Worm (Caenorhabditis elegans) whole organism, young adult: Measurements from ENCODE around the gene unc-132.

ENCODE experiments used
- F52B5.7 ChIP-seq: sonication (generic microtip); optimal IDR thresholded peaks from 2 replicates; lab custom pipeline; 2016; ENCODE audit warnings: mild to moderate bottlenecking, missing genetic modification characterization, missing compliant biosample characterization
- Y53F4B.3 ChIP-seq: fragments of 200-800 bp; sonication (Bioruptor generic); IDR thresholded peaks from 2 replicates; pipeline ENCODE4 v1.3.6; 2022; ENCODE audit warnings: missing genetic modification reagents, missing genetic modification characterization, missing compliant biosample characterization
- ama-1 ChIP-seq, 3 experiments: fragments of 150-350 bp in 1 of 3; sonication (generic microtip) in 2 of 3; optimal IDR thresholded peaks; 2 replicates each; lab custom pipeline; 2014 to 2018; ENCODE audit warnings: missing biosample characterization in 2 of 3, missing genetic modification characterization in 2 of 3, missing genetic modification reagents in 2 of 3
- attf-6 ChIP-seq: fragments of 200-800 bp; sonication (Bioruptor generic); IDR thresholded peaks from 2 replicates; pipeline ENCODE4 v1.3.6; 2022; ENCODE audit warnings: missing genetic modification reagents, missing genetic modification characterization, missing compliant biosample characterization
- hmg-1.2 ChIP-seq: fragments of 200-800 bp; sonication (Bioruptor generic); IDR thresholded peaks from 2 replicates; pipeline ENCODE4 v1.3.6; 2022; ENCODE audit warnings: missing genetic modification reagents, missing genetic modification characterization, missing compliant biosample characterization
- let-607 ChIP-seq, 2 experiments: fragments of 200-800 bp in 1 of 2; sonication (Bioruptor generic) in 1 of 2; sonication (generic microtip) in 1 of 2; optimal IDR thresholded peaks; 2 replicates each; lab custom pipeline; 2016 to 2018; ENCODE audit warnings: mild to moderate bottlenecking in 2 of 2, missing compliant biosample characterization in 2 of 2, missing genetic modification characterization in 2 of 2, moderate library complexity in 2 of 2, missing genotype in 1 of 2
- lin-40 ChIP-seq: sonication (generic microtip); optimal IDR thresholded peaks from 2 replicates; lab custom pipeline; 2016; ENCODE audit warnings: missing genetic modification characterization, mild to moderate bottlenecking, missing compliant biosample characterization, missing genotype, missing genetic modification reagents
- nfya-1 ChIP-seq: sonication (generic microtip); optimal IDR thresholded peaks from 2 replicates; lab custom pipeline; 2017; ENCODE audit warnings: antibody characterized with exemption, missing compliant biosample characterization, missing genetic modification characterization, borderline replicate concordance; ENCODE audit not compliant: insufficient read depth
- pha-4 ChIP-seq: fragments of 150-350 bp; sonication (generic microtip); optimal IDR thresholded peaks from 2 replicates; lab custom pipeline; 2014; ENCODE audit warnings: missing biosample characterization, missing genetic modification reagents, missing genetic modification characterization
- rec-8 ChIP-seq, 2 experiments: sonication (generic microtip); optimal IDR thresholded peaks; 2 replicates each; lab custom pipeline; 2016; ENCODE audit warnings: mild to moderate bottlenecking in 2 of 2, missing genetic modification characterization in 2 of 2, missing genetic modification reagents in 2 of 2, missing genotype in 2 of 2, missing biosample characterization in 1 of 2, missing compliant biosample characterization in 1 of 2, moderate library complexity in 1 of 2
- sdz-38 ChIP-seq: sonication (generic microtip); optimal IDR thresholded peaks from 2 replicates; lab custom pipeline; 2016; ENCODE audit warnings: missing genotype, missing genetic modification characterization, missing compliant biosample characterization
- unc-62 ChIP-seq: fragments of 150-350 bp; optimal IDR thresholded peaks from 2 replicates; lab custom pipeline; 2014; ENCODE audit warnings: missing biosample characterization, missing genetic modification reagents, missing genetic modification characterization

- TF ChIP-seq attf-6 (no peak), ama-1 (optimal IDR thresholded peaks at IDR 0.05; lab: Kevin White, UChicago) (no peak), ama-1 (GFP tag; optimal IDR thresholded peaks at IDR 0.05; lab: Kevin White, UChicago) (no peak), F52B5.7 (tag; lab: Kevin White, UChicago) (no peak), rec-8 (tag; optimal IDR thresholded peaks at IDR 0.05; lab: Kevin White, UChicago) (no peak), pha-4 (no peak), unc-62 (GFP tag; lab: Kevin White, UChicago) (no peak), lin-40 (tag; lab: Kevin White, UChicago) (no peak), nfya-1 (tag; lab: Kevin White, UChicago) (no peak), let-607 (tag; optimal IDR thresholded peaks at IDR 0.05; lab: Kevin White, UChicago) (no peak), sdz-38 (no peak), hmg-1.2 (GFP tag; lab: Robert Waterston, UW) (no peak), Y53F4B.3 (GFP tag; lab: Robert Waterston, UW) (no peak)
Observed at ce11 chrV:3693657-3694056, 6.8 kb downstream of the unc-132 start.
